Fruit fly (Drosophila melanogaster): ENCODE results near the gene slo.

DNA sequence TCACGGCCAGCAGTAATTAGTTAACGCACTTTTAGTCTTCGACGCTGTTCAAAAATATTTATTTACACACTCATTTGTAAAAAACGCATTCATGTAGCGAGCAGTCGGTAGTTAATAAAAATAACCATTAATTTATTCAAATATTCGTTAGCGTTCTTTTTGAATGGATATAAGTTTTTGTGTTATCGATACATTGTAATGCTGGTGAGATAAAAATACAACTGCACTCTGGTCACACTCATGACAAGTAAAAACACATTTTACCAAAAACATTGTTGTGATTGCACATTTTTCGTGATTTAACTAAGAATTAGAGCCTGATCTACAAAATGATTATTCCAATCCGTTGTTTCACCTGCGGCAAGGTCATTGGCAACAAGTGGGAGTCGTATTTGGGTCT is 55.0 kb downstream of the slo start, which contains the start of gene Polr2L:
- TF ChIP-seq Abd-B (GFP tag; optimal IDR thresholded peaks at IDR 0.05) (no peak), dati (GFP tag; IDR thresholded peaks at IDR 0.05) (no peak), zen (tag; optimal IDR thresholded peaks at IDR 0.05) (no peak)
